Worm (Caenorhabditis elegans) whole organism, mixed stage, embryonic: ENCODE measurements around the gene col-106.
A peak's percentile ranks its signal among the peaks of the same experiment; 100 is the strongest.

Experiments used
- bed-3 ChIP-seq: fragments of 200-800 bp; sonication (Bioruptor generic); optimal IDR thresholded peaks from 3 replicates; lab custom pipeline; 2018; ENCODE audit warnings: mild to moderate bottlenecking, missing genetic modification characterization, moderate library complexity, missing compliant biosample characterization
- ceh-39 ChIP-seq: fragments of 150-350 bp; optimal IDR thresholded peaks from 2 replicates; lab custom pipeline; 2014; ENCODE audit warnings: missing biosample characterization, missing genetic modification characterization
- ceh-43 ChIP-seq: fragments of 200-800 bp; sonication (Bioruptor generic); optimal IDR thresholded peaks from 2 replicates; lab custom pipeline; 2018; ENCODE audit warnings: mild to moderate bottlenecking, missing genetic modification characterization, moderate library complexity, missing compliant biosample characterization
- ceh-83 ChIP-seq: fragments of 200-800 bp; sonication (Bioruptor generic); optimal IDR thresholded peaks from 2 replicates; lab custom pipeline; 2018; ENCODE audit warnings: mild to moderate bottlenecking, missing genetic modification characterization, missing compliant biosample characterization
- ces-1 ChIP-seq: fragments of 150-350 bp; optimal IDR thresholded peaks from 2 replicates; lab custom pipeline; 2014; ENCODE audit warnings: missing biosample characterization, missing genetic modification reagents, missing genetic modification characterization
- drap-1 ChIP-seq: fragments of 200-800 bp; sonication (Bioruptor generic); optimal IDR thresholded peaks from 3 replicates; lab custom pipeline; 2018; ENCODE audit warnings: mild to moderate bottlenecking, missing genetic modification characterization, missing compliant biosample characterization
- elt-1 ChIP-seq: sonication (generic microtip); optimal IDR thresholded peaks from 2 replicates; lab custom pipeline; 2017; ENCODE audit warnings: missing genetic modification characterization, mild to moderate bottlenecking, missing compliant biosample characterization, antibody characterized with exemption, moderate library complexity, borderline replicate concordance; ENCODE audit not compliant: insufficient read depth
- elt-3 ChIP-seq: fragments of 150-350 bp; optimal IDR thresholded peaks from 2 replicates; lab custom pipeline; 2014; ENCODE audit warnings: missing biosample characterization, missing genetic modification characterization
- flh-1 ChIP-seq: fragments of 200-800 bp; sonication (Bioruptor generic); optimal IDR thresholded peaks from 2 replicates; lab custom pipeline; 2018; ENCODE audit warnings: mild to moderate bottlenecking, missing genetic modification characterization, moderate library complexity, missing compliant biosample characterization
- ham-2 ChIP-seq: fragments of 200-800 bp; sonication (Bioruptor generic); optimal IDR thresholded peaks from 2 replicates; lab custom pipeline; 2018; ENCODE audit warnings: mild to moderate bottlenecking, missing genetic modification characterization, missing compliant biosample characterization
- hlh-1 ChIP-seq: fragments of 150-350 bp; optimal IDR thresholded peaks from 2 replicates; lab custom pipeline; 2014; ENCODE audit warnings: missing biosample characterization, missing genetic modification reagents, missing genetic modification characterization
- lin-13 ChIP-seq: fragments of 150-350 bp; optimal IDR thresholded peaks from 2 replicates; lab custom pipeline; 2014; ENCODE audit warnings: missing biosample characterization, missing genetic modification characterization
- lin-32 ChIP-seq: fragments of 200-800 bp; sonication (Bioruptor generic); optimal IDR thresholded peaks from 2 replicates; lab custom pipeline; 2018; ENCODE audit warnings: mild to moderate bottlenecking, missing genetic modification characterization, missing compliant biosample characterization
- lsy-2 ChIP-seq: fragments of 150-350 bp; optimal IDR thresholded peaks from 2 replicates; lab custom pipeline; 2014; ENCODE audit warnings: missing biosample characterization, missing genetic modification characterization
- mep-1 ChIP-seq: fragments of 150-350 bp; optimal IDR thresholded peaks from 2 replicates; lab custom pipeline; 2017; ENCODE audit warnings: missing biosample characterization, missing genetic modification reagents, missing genetic modification characterization, inconsistent platforms
- nhr-12 ChIP-seq: fragments of 150-350 bp; optimal IDR thresholded peaks from 2 replicates; lab custom pipeline; 2014; ENCODE audit warnings: missing biosample characterization, missing genetic modification characterization
- nhr-2 ChIP-seq: fragments of 150-350 bp; optimal IDR thresholded peaks from 2 replicates; lab custom pipeline; 2014; ENCODE audit warnings: missing biosample characterization, missing genetic modification characterization
- nhr-237 ChIP-seq: fragments of 150-350 bp; optimal IDR thresholded peaks from 2 replicates; lab custom pipeline; 2014; ENCODE audit warnings: missing biosample characterization, missing genetic modification characterization
- nhr-28 ChIP-seq: fragments of 150-350 bp; optimal IDR thresholded peaks from 2 replicates; lab custom pipeline; 2014; ENCODE audit warnings: missing biosample characterization, missing genetic modification characterization
- pha-4 ChIP-seq: fragments of 150-350 bp; optimal IDR thresholded peaks from 2 replicates; lab custom pipeline; 2018; ENCODE audit warnings: missing biosample characterization, missing genetic modification reagents, missing genetic modification characterization
- sem-2 ChIP-seq: fragments of 200-800 bp; sonication (Bioruptor generic); optimal IDR thresholded peaks from 2 replicates; lab custom pipeline; 2018; ENCODE audit warnings: mild to moderate bottlenecking, missing genetic modification characterization, missing compliant biosample characterization
- snpc-4 ChIP-seq: fragments of 150-350 bp; optimal IDR thresholded peaks from 2 replicates; lab custom pipeline; 2014; ENCODE audit warnings: missing biosample characterization, missing genetic modification characterization
- tbx-8 ChIP-seq: fragments of 200-800 bp; sonication (Bioruptor generic); optimal IDR thresholded peaks from 2 replicates; lab custom pipeline; 2018; ENCODE audit warnings: mild to moderate bottlenecking, missing genetic modification characterization, moderate library complexity, missing compliant biosample characterization
- unc-120 ChIP-seq: sonication (generic microtip); optimal IDR thresholded peaks from 2 replicates; lab custom pipeline; 2017; ENCODE audit warnings: missing genetic modification characterization, missing compliant biosample characterization; ENCODE audit not compliant: poor library complexity, severe bottlenecking
- unc-39 ChIP-seq: fragments of 150-350 bp; optimal IDR thresholded peaks from 2 replicates; lab custom pipeline; 2014; ENCODE audit warnings: missing biosample characterization, missing genetic modification characterization
- unc-62 ChIP-seq: fragments of 150-350 bp; optimal IDR thresholded peaks from 2 replicates; lab custom pipeline; 2014; ENCODE audit warnings: missing biosample characterization, missing genetic modification reagents, missing genetic modification characterization
- zip-8 ChIP-seq: fragments of 150-350 bp; optimal IDR thresholded peaks from 2 replicates; lab custom pipeline; 2014; ENCODE audit warnings: missing biosample characterization, missing genetic modification characterization
- ztf-11 ChIP-seq: fragments of 150-350 bp; optimal IDR thresholded peaks from 2 replicates; lab custom pipeline; 2014; ENCODE audit warnings: missing biosample characterization, missing genetic modification characterization

The col-106 gene

DNA sequence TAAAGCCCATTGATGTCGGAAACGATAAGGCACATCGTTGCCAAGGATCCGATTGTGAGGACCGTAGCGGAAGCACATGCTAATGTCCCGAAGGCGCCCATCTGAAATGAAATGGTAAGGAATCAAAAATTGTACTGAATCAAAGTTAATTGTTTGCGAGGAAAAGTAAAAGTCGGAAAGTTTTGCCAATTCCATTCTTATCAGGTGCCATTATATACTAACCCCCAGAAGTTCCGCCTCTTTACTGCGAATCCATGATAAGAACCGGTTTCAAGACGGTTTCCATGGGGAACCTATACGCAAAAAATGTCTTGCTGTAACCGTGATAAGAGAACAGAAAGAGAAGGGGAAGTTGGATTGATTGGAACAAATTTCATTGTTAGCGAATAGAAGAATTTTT, at the start of gene col-106:
Gene col-106 (minus strand): TSS at position 101 of the 400 bp plus-strand sequence.
- no peak for TF ChIP-seq elt-1 (tag; lab: Kevin White, UChicago)
- TF ChIP-seq lin-32 (GFP tag; lab: Kevin White, UChicago), result no peak
- no peak for TF ChIP-seq elt-3 (tag; lab: Kevin White, UChicago)
- no peak for TF ChIP-seq lin-13 (tag; lab: Kevin White, UChicago)
- no peak for TF ChIP-seq ceh-39 (tag; lab: Kevin White, UChicago)
- no peak for TF ChIP-seq unc-120 (tag; lab: Kevin White, UChicago)
- no peak for TF ChIP-seq bed-3 (GFP tag; lab: Kevin White, UChicago)
- TF ChIP-seq ces-1 (GFP tag; lab: Kevin White, UChicago), result no peak
- TF ChIP-seq sem-2 (GFP tag; lab: Kevin White, UChicago), result no peak
- no peak for TF ChIP-seq nhr-237 (tag; lab: Kevin White, UChicago)
- no peak for TF ChIP-seq zip-8
- no peak for TF ChIP-seq nhr-28 (tag; lab: Kevin White, UChicago)
- no peak for TF ChIP-seq nhr-12 (tag; lab: Kevin White, UChicago)
- TF ChIP-seq ham-2 (GFP tag; lab: Kevin White, UChicago), result no peak
- TF ChIP-seq, all 35 proteins: peak for 0

DNA sequence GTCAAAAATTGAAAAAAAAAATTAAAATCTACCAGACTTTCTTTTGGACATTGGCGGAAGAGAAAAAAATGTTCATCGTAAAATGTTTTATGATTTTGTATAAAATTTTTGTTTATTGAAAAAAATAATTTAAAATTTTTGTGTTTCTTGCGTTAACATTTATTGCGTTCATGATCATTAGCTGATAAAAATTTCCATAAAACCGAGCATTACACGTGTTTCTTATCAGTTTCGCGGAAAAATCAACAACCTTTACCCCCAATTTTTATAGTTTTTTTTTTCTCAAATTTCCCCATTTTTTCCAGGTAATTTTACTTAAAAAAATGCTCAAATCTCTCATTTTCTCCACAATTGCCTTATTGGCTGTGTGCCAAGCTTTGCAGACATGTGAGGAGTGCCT, 49.7 kb upstream of the col-106 start, which contains the start of gene txt-4:
Gene txt-4 (plus strand): TSS at position 324 of the 400 bp plus-strand sequence.
- TF ChIP-seq ztf-11 (tag; lab: Kevin White, UChicago) (no peak), elt-1 (tag; lab: Kevin White, UChicago) (no peak), nhr-2 (tag; lab: Kevin White, UChicago) (no peak), unc-62 (GFP tag; lab: Kevin White, UChicago) (no peak), flh-1 (no peak)

DNA sequence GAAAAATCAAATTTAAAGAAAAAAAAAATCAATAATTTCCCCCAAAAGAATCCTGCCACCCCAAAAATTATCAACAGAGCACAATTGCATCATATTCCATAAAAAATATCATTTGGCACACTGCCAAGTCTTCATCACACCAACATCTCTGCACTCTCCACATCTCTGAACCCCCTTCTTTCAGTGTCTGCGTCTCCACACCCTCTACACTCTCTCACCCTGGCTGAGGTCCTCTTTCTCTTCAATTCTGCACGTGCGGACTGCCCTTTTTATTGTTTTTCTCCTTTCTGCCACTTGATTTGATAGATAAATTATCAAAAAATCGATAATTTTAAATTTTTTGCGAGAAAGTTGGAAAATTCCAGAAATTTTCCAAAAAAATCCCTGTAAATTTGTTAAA, 36.9 kb upstream of the col-106 start, which contains the start of gene hxk-3:
Gene hxk-3 (plus strand): TSS at position 179 of the 400 bp plus-strand sequence.
- no peak for TF ChIP-seq lsy-2 (tag; lab: Kevin White, UChicago)
- peak; percentile 23 for TF ChIP-seq mep-1 (tag; lab: Kevin White, UChicago)
- peak; percentile 48 for TF ChIP-seq ces-1 (GFP tag; lab: Kevin White, UChicago)

DNA sequence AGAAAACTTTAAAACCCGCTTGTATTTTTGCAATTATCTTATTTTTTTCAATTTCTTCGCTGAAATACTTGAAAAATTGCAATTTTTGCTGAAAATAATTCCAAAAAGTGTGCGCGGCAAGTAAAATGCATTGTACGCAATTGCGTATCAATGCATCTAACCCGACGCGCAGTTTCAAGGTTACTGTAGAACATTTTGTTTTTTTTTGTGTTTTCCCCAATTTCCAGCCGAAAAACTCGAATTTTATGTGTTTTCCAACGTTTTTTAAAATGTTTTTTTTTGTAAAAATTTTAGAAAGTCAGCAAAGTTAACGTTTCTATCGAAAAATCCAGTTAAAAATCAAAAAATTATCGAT, 36.1 kb upstream of the col-106 start:
- TF ChIP-seq nhr-2 (tag; lab: Kevin White, UChicago) (no peak), nhr-237 (tag; lab: Kevin White, UChicago) (no peak), pha-4 (tag; lab: Kevin White, UChicago) (no peak), unc-62 (GFP tag; lab: Kevin White, UChicago) (no peak), tbx-8 (GFP tag; lab: Kevin White, UChicago) (no peak), ceh-83 (no peak), lin-32 (GFP tag; lab: Kevin White, UChicago) (no peak), drap-1 (GFP tag; lab: Kevin White, UChicago) (no peak), ham-2 (GFP tag; lab: Kevin White, UChicago) (no peak), mep-1 (tag; lab: Kevin White, UChicago) (no peak), ceh-39 (tag; lab: Kevin White, UChicago) (no peak), zip-8 (no peak)

ce11 chrIV:1496017-1496678, 35.6 kb upstream of the col-106 start, which contains the start of gene npp-20:
npp-20 (minus strand) TSS chrIV:1496022.
- TF ChIP-seq lsy-2 (tag; lab: Kevin White, UChicago) (peak; percentile 8), pha-4 (tag; lab: Kevin White, UChicago) (no peak), mep-1 (tag; lab: Kevin White, UChicago) (peak; percentile 34), snpc-4 (tag; lab: Kevin White, UChicago) (no peak), ces-1 (GFP tag; lab: Kevin White, UChicago) (peak; percentile 69), hlh-1 (no peak), bed-3 (GFP tag; lab: Kevin White, UChicago) (no peak), lin-13 (tag; lab: Kevin White, UChicago) (peak; percentile 37)

- TF ChIP-seq ceh-43 (GFP tag; lab: Kevin White, UChicago) (no peak), unc-39 (tag; lab: Kevin White, UChicago) (no peak)
Measured at ce11 chrIV:1484968-1485474, 24.4 kb upstream of the col-106 start, which contains the start of gene Y77E11A.16. Y77E11A.16 (plus strand) TSS chrIV:1485424.
